Fruit fly (Drosophila melanogaster): Measurements from ENCODE around the gene CG34367.

Gene CG34367

DNA sequence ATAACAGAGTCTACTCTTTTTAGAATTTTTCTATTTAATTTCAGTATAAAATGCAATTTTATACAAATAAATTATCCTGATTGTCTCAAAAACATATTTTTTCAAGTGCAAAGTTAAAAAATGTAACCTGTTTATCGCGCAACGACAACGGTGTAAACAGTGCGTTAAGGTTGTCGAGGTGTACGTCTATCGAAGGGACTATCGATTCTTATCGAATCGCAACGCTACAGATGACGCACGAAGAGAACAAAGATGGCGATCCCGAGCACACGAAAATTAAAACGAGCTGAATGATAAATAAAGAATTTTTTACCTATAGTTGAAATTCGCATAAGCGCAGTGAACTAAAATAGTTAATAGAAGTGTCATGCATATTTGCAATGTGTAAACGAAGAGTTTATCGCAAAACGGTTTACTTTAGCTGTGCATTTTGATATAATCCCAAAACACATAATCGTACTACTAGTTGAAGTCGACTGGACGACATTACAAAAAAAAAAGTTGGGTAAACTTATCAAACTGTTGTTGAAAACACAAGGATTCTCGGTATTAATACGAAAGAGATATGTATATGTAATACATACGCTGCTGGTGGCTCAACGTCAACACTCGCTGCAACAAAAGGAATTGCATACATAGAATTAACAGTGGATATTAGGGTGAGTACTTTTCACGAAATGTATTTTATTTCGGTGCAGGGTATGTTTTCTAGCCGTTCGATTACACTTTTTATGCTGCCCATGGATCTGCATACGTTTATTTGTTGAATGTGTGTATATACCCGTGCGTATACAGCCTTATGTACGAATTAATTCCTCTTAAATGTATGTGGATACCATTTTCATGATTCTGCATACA is 34.4 kb upstream of the CG34367 start, which contains the start of gene da (continued):
- TF ChIP-seq lbe (GFP tag; optimal IDR thresholded peaks at IDR 0.05) (no peak), gsb-n (tag; optimal IDR thresholded peaks at IDR 0.05) (peak; percentile 31), Ravus (GFP tag; IDR thresholded peaks at IDR 0.05) (no peak), CG10147 (GFP tag; optimal IDR thresholded peaks at IDR 0.05) (no peak), onecut (GFP tag; IDR thresholded peaks at IDR 0.05) (peak; percentile 49), CG6765 (GFP tag; optimal IDR thresholded peaks at IDR 0.05) (peak; percentile 25), CG30020 (tag; optimal IDR thresholded peaks at IDR 0.05) (peak; percentile 99), CG13424 (tag; optimal IDR thresholded peaks at IDR 0.05) (peak; percentile 64), trem (tag; optimal IDR thresholded peaks at IDR 0.05) (peak; percentile 59), HLH3B (GFP tag; IDR thresholded peaks at IDR 0.05) (peak; percentile 52), Sry-β (GFP tag; optimal IDR thresholded peaks at IDR 0.05) (no peak), CrebB (tag; optimal IDR thresholded peaks at IDR 0.05) (peak; percentile 43), gcm2 (GFP tag; optimal IDR thresholded peaks at IDR 0.05) (no peak), CG2202 (tag; optimal IDR thresholded peaks at IDR 0.05) (no peak), dpn (GFP tag; optimal IDR thresholded peaks at IDR 0.05) (peak; percentile 63 to 69), CG17802 (tag; optimal IDR thresholded peaks at IDR 0.05) (peak; percentile 95), nerfin-2 (GFP tag; IDR thresholded peaks at IDR 0.05; ENCODE audit: partially characterized antibody) (peak; percentile 65), exex (tag; optimal IDR thresholded peaks at IDR 0.05) (no peak), CG9932 (GFP tag; IDR thresholded peaks at IDR 0.05) (peak; percentile 75; the same call in 1 of the 2 replicates), CG5245 (GFP tag; optimal IDR thresholded peaks at IDR 0.05) (peak; percentile 9), CG8924 (tag; optimal IDR thresholded peaks at IDR 0.05) (peak; percentile 71), Myb (GFP tag; optimal IDR thresholded peaks at IDR 0.05) (peak; percentile 29), CG8290 (GFP tag; optimal IDR thresholded peaks at IDR 0.05) (peak; percentile 80), CG8290 (tag; optimal IDR thresholded peaks at IDR 0.05) (peak in 1 of 2 experiments; percentile 89), dmrt99B (tag; optimal IDR thresholded peaks at IDR 0.05) (peak; percentile 63), vvl (GFP tag; IDR thresholded peaks at IDR 0.05) (peak; percentile 75), ap (GFP tag; IDR thresholded peaks at IDR 0.05) (no peak), CG32532 (GFP tag; IDR thresholded peaks at IDR 0.05) (peak; percentile 66), maf-S (GFP tag; optimal IDR thresholded peaks at IDR 0.05) (peak; percentile 42), CG5953 (GFP tag; IDR thresholded peaks at IDR 0.05) (no peak), usp (GFP tag; optimal IDR thresholded peaks at IDR 0.05) (no peak), Trl (optimal IDR thresholded peaks at IDR 0.05) (no peak), Trl (GFP tag; optimal IDR thresholded peaks at IDR 0.05) (peak; percentile 47), HmgZ (tag; optimal IDR thresholded peaks at IDR 0.05) (peak; percentile 41), Abd-B (GFP tag; optimal IDR thresholded peaks at IDR 0.05) (no peak), Gug (GFP tag; IDR thresholded peaks at IDR 0.05) (peak; percentile 62; the same call in 3 of the 4 replicates), Atf-2 (GFP tag; optimal IDR thresholded peaks at IDR 0.05) (no peak), Nf-YB (GFP tag; optimal IDR thresholded peaks at IDR 0.05) (peak; percentile 38), chif (GFP tag; optimal IDR thresholded peaks at IDR 0.05) (peak; percentile 44 to 55), tap (tag; optimal IDR thresholded peaks at IDR 0.05) (peak; percentile 60), CG8359 (GFP tag; optimal IDR thresholded peaks at IDR 0.05; ENCODE audit: borderline replicate concordance) (no peak), Asciz (GFP tag; optimal IDR thresholded peaks at IDR 0.05) (peak; percentile 23), CG10366 (GFP tag; IDR thresholded peaks at IDR 0.05) (peak; percentile 63; the same call in 1 of the 2 replicates), NC2α (GFP tag; optimal IDR thresholded peaks at IDR 0.05) (no peak), twi (tag; optimal IDR thresholded peaks at IDR 0.05) (peak; percentile 43), gce (GFP tag; IDR thresholded peaks at IDR 0.05) (no peak; the same call in 2 of the 3 replicates), CG11723 (GFP tag; optimal IDR thresholded peaks at IDR 0.05) (peak; percentile 77), ewg (GFP tag; optimal IDR thresholded peaks at IDR 0.05) (no peak), eve (GFP tag; optimal IDR thresholded peaks at IDR 0.05) (peak in 1 of 2 experiments; percentile 76), CG11247 (GFP tag; IDR thresholded peaks at IDR 0.05) (peak; percentile 54; the same call in 1 of the 2 replicates)

Data from whole organism, embryonic.